Worm (Caenorhabditis elegans) whole organism, L2 larva: Measurements from ENCODE around the gene F07E5.13.

Experiments
- C34F6.9 ChIP-seq: fragments of 150-350 bp; optimal IDR thresholded peaks from 2 replicates; lab custom pipeline; 2014; ENCODE audit warnings: missing biosample characterization, missing genetic modification characterization
- F13H6.1 ChIP-seq: sonication (generic microtip); optimal IDR thresholded peaks from 2 replicates; lab custom pipeline; 2016; ENCODE audit warnings: missing genetic modification characterization, missing compliant biosample characterization
- R02D3.7 ChIP-seq: fragments of 150-350 bp; optimal IDR thresholded peaks from 2 replicates; lab custom pipeline; 2014; ENCODE audit warnings: missing biosample characterization, missing genetic modification characterization
- aly-2 ChIP-seq: fragments of 150-350 bp; optimal IDR thresholded peaks from 2 replicates; lab custom pipeline; 2014; ENCODE audit warnings: missing biosample characterization, missing genetic modification characterization
- blmp-1 ChIP-seq: sonication (generic microtip); optimal IDR thresholded peaks from 2 replicates; lab custom pipeline; 2017; ENCODE audit warnings: missing genetic modification characterization, mild to moderate bottlenecking, missing compliant biosample characterization, antibody characterized with exemption, moderate library complexity; ENCODE audit not compliant: insufficient read depth
- ceh-16 ChIP-seq: fragments of 150-350 bp; optimal IDR thresholded peaks from 2 replicates; lab custom pipeline; 2014; ENCODE audit warnings: missing biosample characterization, missing genetic modification characterization
- ceh-82 ChIP-seq: fragments of 150-350 bp; optimal IDR thresholded peaks from 2 replicates; lab custom pipeline; 2014; ENCODE audit warnings: missing biosample characterization, missing genetic modification characterization
- dmd-4 ChIP-seq: sonication (generic microtip); optimal IDR thresholded peaks from 2 replicates; lab custom pipeline; 2017; ENCODE audit warnings: missing biosample characterization, missing genetic modification characterization
- egl-27 ChIP-seq: sonication (generic microtip); optimal IDR thresholded peaks from 3 replicates; lab custom pipeline; 2017; ENCODE audit warnings: missing biosample characterization, missing genetic modification reagents, missing genetic modification characterization
- elt-1 ChIP-seq: fragments of 150-350 bp; optimal IDR thresholded peaks from 2 replicates; lab custom pipeline; 2014; ENCODE audit warnings: missing biosample characterization, missing genetic modification characterization
- elt-3 ChIP-seq: sonication (generic microtip); optimal IDR thresholded peaks from 2 replicates; lab custom pipeline; 2017; ENCODE audit warnings: missing biosample characterization, missing genetic modification characterization
- fos-1 ChIP-seq: fragments of 150-350 bp; optimal IDR thresholded peaks from 2 replicates; lab custom pipeline; 2014; ENCODE audit warnings: missing biosample characterization, missing genetic modification characterization
- lin-13 ChIP-seq: fragments of 150-350 bp; optimal IDR thresholded peaks from 2 replicates; lab custom pipeline; 2014; ENCODE audit warnings: missing biosample characterization, missing genetic modification reagents, missing genetic modification characterization
- lsy-2 ChIP-seq, 2 experiments: fragments of 150-350 bp in 1 of 2; sonication (generic microtip) in 1 of 2; optimal IDR thresholded peaks; 2 replicates each; lab custom pipeline; 2014 to 2017; ENCODE audit warnings: missing biosample characterization in 2 of 2, missing genetic modification characterization in 2 of 2
- mab-5 ChIP-seq: fragments of 150-350 bp; optimal IDR thresholded peaks from 2 replicates; lab custom pipeline; 2014; ENCODE audit warnings: missing biosample characterization, missing genetic modification characterization
- mbf-1 ChIP-seq: sonication (generic microtip); optimal IDR thresholded peaks from 2 replicates; lab custom pipeline; 2017; ENCODE audit warnings: missing biosample characterization, missing genetic modification characterization
- nhr-10 ChIP-seq: sonication (generic microtip); optimal IDR thresholded peaks from 2 replicates; lab custom pipeline; 2017; ENCODE audit warnings: missing biosample characterization, missing genetic modification characterization
- nhr-129 ChIP-seq: fragments of 150-350 bp; optimal IDR thresholded peaks from 2 replicates; lab custom pipeline; 2014; ENCODE audit warnings: missing biosample characterization, missing genetic modification characterization
- nhr-21 ChIP-seq: fragments of 150-350 bp; optimal IDR thresholded peaks from 2 replicates; lab custom pipeline; 2014; ENCODE audit warnings: missing biosample characterization, missing genetic modification characterization
- nhr-23 ChIP-seq: fragments of 150-350 bp; optimal IDR thresholded peaks from 2 replicates; lab custom pipeline; 2014; ENCODE audit warnings: missing biosample characterization, missing genetic modification reagents, missing genetic modification characterization
- nhr-237 ChIP-seq: fragments of 150-350 bp; optimal IDR thresholded peaks from 2 replicates; lab custom pipeline; 2014; ENCODE audit warnings: missing biosample characterization, missing genetic modification characterization
- nhr-25 ChIP-seq: fragments of 150-350 bp; sonication (generic microtip); optimal IDR thresholded peaks from 3 replicates; lab custom pipeline; 2014; ENCODE audit warnings: missing biosample characterization, missing genetic modification characterization
- nhr-6 ChIP-seq: fragments of 150-350 bp; optimal IDR thresholded peaks from 2 replicates; lab custom pipeline; 2014; ENCODE audit warnings: missing biosample characterization, missing genetic modification characterization
- nhr-77 ChIP-seq: fragments of 150-350 bp; optimal IDR thresholded peaks from 2 replicates; lab custom pipeline; 2014; ENCODE audit warnings: missing biosample characterization, missing genetic modification characterization
- skn-1 ChIP-seq: sonication (generic microtip); optimal IDR thresholded peaks from 2 replicates; lab custom pipeline; 2017; ENCODE audit warnings: missing biosample characterization, missing genetic modification characterization
- sma-9 ChIP-seq, 2 experiments: fragments of 150-350 bp in 1 of 2; sonication (generic microtip) in 1 of 2; optimal IDR thresholded peaks; 2 replicates each; lab custom pipeline; 2014 to 2016; ENCODE audit warnings: missing genetic modification characterization in 2 of 2, mild to moderate bottlenecking in 1 of 2, missing biosample characterization in 1 of 2, missing compliant biosample characterization in 1 of 2, missing genetic modification reagents in 1 of 2, moderate library complexity in 1 of 2
- snpc-4 ChIP-seq: fragments of 150-350 bp; optimal IDR thresholded peaks from 2 replicates; lab custom pipeline; 2014; ENCODE audit warnings: missing biosample characterization, missing genetic modification characterization
- unc-55 ChIP-seq: fragments of 150-350 bp; sonication (generic microtip); optimal IDR thresholded peaks from 3 replicates; lab custom pipeline; 2014; ENCODE audit warnings: missing biosample characterization, missing genetic modification reagents, missing genetic modification characterization
- unc-62 ChIP-seq: fragments of 150-350 bp; optimal IDR thresholded peaks from 2 replicates; lab custom pipeline; 2014; ENCODE audit warnings: missing biosample characterization, missing genetic modification reagents, missing genetic modification characterization
- ztf-1 ChIP-seq: fragments of 200-800 bp; sonication (Bioruptor generic); conservative IDR thresholded peaks from 2 replicates; pipeline ENCODE4 v1.3.6; 2022; ENCODE audit warnings: missing genetic modification characterization, missing compliant biosample characterization
- ztf-11 ChIP-seq: sonication (generic microtip); optimal IDR thresholded peaks from 2 replicates; lab custom pipeline; 2017; ENCODE audit warnings: missing biosample characterization, missing genetic modification characterization
- ztf-4 ChIP-seq: fragments of 150-350 bp; optimal IDR thresholded peaks from 2 replicates; lab custom pipeline; 2014; ENCODE audit warnings: missing biosample characterization, missing genetic modification characterization

The F07E5.13 gene

DNA sequence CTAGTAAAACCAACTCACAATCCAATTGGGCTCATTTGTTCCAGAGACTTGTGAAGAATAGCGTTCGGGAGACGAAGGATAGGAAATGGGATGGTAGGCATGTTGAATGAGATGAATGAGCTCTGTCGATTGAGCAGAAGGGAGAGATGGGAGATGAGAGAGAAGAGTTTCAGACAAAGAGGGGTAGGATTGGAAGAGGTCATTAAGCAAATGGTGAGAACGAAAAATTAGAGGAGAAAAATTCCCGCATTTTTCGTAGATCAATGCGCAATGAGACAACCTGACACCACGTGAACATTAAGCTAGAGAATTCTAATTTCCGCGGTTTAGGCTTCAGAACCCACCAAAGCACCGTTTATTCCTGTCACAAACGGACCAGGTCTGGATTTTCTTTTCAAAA is at the start of gene F07E5.13:
TSS of gene F07E5.13 (minus strand) at position 101 of the 400 bp plus-strand sequence.
- TF ChIP-seq ceh-16 (tag; lab: Kevin White, UChicago) = no peak
- TF ChIP-seq blmp-1 (tag; lab: Kevin White, UChicago) = no peak
- TF ChIP-seq ceh-82 (tag; lab: Kevin White, UChicago) = no peak
- no peak for TF ChIP-seq nhr-21 (tag; lab: Kevin White, UChicago)
- no peak for TF ChIP-seq nhr-6 (tag; lab: Kevin White, UChicago)
- no peak for TF ChIP-seq mab-5 (tag; lab: Kevin White, UChicago)
- TF ChIP-seq lsy-2 (tag; optimal IDR thresholded peaks at IDR 0.05; lab: Kevin White, UChicago) = no peak
- no peak for TF ChIP-seq lin-13
- TF ChIP-seq, all 48 proteins: peak for 0

DNA sequence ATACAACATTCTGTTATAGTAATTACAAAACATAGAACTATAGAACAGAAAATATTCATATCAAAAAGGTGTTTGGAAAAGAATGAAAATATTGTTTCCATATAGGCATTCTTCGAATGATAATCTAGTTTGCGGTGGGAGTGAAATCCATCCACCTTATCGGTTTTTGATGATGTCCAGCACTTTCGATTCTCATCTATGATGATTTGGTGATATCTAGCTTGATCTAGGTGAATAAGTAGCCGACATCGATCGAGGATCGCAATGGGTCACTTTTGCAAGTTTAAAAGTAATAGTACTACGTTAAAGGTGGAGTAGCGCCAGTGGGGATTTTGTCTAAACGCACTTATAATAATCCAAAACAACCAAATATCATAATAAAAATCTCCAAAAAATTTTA is 49.1 kb upstream of the F07E5.13 start, which contains the start of gene R52.6:
TSS of gene R52.6 (minus strand) at position 101 of the 400 bp plus-strand sequence.
- TF ChIP-seq elt-1 (tag; lab: Kevin White, UChicago) = no peak
- no peak for TF ChIP-seq unc-62
- TF ChIP-seq blmp-1 (tag; lab: Kevin White, UChicago) = no peak
- no peak for TF ChIP-seq F13H6.1 (tag; lab: Kevin White, UChicago)
- no peak for TF ChIP-seq sma-9 (GFP tag; optimal IDR thresholded peaks at IDR 0.05; lab: Kevin White, UChicago)
- no peak for TF ChIP-seq sma-9 (tag; optimal IDR thresholded peaks at IDR 0.05; lab: Kevin White, UChicago)
- TF ChIP-seq elt-3 (tag; lab: Kevin White, UChicago) = no peak
- no peak for TF ChIP-seq fos-1
- no peak for TF ChIP-seq mbf-1 (tag; lab: Kevin White, UChicago)
- TF ChIP-seq nhr-77 (tag; lab: Kevin White, UChicago) = no peak
- no peak for TF ChIP-seq nhr-23
- no peak for TF ChIP-seq egl-27 (tag; lab: Kevin White, UChicago)
- no peak for TF ChIP-seq ztf-4 (tag; lab: Kevin White, UChicago)
- no peak for TF ChIP-seq nhr-237 (tag; lab: Kevin White, UChicago)
- TF ChIP-seq ztf-11 (tag; lab: Kevin White, UChicago) = no peak
- no peak for TF ChIP-seq C34F6.9 (tag; lab: Kevin White, UChicago)
- no peak for TF ChIP-seq lin-13

DNA sequence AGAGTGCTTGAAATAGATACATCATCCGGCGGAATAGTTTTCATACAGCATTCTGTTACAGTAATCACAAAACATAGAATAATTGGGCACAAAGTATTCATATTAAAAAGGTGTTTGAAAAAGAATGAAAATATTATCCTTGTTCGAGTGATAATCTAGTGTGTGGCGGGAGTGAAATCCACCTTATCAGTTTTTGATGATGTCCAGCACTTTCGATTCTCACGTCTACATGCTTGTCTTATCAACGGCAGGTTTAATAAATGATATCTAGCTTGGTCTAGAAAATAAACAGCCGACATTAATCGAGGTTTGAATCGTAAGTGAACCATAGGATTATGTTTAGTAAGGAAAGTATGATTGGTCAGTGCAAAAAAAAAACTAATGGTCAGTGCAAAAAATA is 46.1 kb upstream of the F07E5.13 start, which contains the start of gene R52.5:
TSS of gene R52.5 (minus strand) at position 101 of the 400 bp plus-strand sequence.
- TF ChIP-seq nhr-77 (tag; lab: Kevin White, UChicago) = no peak
- no peak for TF ChIP-seq egl-27 (tag; lab: Kevin White, UChicago)
- TF ChIP-seq nhr-25 = no peak
- TF ChIP-seq ztf-1 (GFP tag; lab: Robert Waterston, UW) = no peak
- no peak for TF ChIP-seq nhr-6 (tag; lab: Kevin White, UChicago)
- no peak for TF ChIP-seq snpc-4
- TF ChIP-seq mbf-1 (tag; lab: Kevin White, UChicago) = no peak
- TF ChIP-seq sma-9 (GFP tag; optimal IDR thresholded peaks at IDR 0.05; lab: Kevin White, UChicago) = no peak
- TF ChIP-seq sma-9 (tag; optimal IDR thresholded peaks at IDR 0.05; lab: Kevin White, UChicago) = no peak
- TF ChIP-seq ceh-82 (tag; lab: Kevin White, UChicago) = no peak

DNA sequence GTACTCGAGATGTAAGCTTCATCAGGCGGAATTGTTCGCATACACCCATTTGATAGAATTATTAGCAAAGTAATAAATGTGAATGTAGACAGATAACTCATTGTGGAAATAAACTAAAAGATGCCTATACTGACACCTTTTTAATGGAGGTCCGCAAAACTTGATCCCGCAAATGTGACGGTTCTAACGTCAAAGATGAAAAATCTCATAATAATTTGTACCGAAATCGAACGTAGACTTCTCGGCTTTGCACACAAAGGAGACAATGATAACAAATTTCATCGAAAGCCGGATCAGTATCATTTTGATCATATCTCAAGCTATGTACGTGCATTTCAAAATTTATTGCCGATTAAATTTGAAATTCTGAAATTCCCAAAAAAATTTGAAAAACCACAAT is 44.4 kb upstream of the F07E5.13 start, which contains the start of gene R52.4:
TSS of gene R52.4 (minus strand) at position 101 of the 400 bp plus-strand sequence.
- no peak for TF ChIP-seq dmd-4 (tag; lab: Kevin White, UChicago)
- TF ChIP-seq nhr-10 (tag; lab: Kevin White, UChicago) = no peak
- TF ChIP-seq snpc-4 = no peak
- no peak for TF ChIP-seq R02D3.7 (tag; lab: Kevin White, UChicago)
- no peak for TF ChIP-seq egl-27 (tag; lab: Kevin White, UChicago)
- no peak for TF ChIP-seq unc-55 (GFP tag; lab: Kevin White, UChicago)
- no peak for TF ChIP-seq fos-1
- no peak for TF ChIP-seq nhr-129
- TF ChIP-seq aly-2 (tag; lab: Kevin White, UChicago) = no peak
- TF ChIP-seq nhr-237 (tag; lab: Kevin White, UChicago) = no peak
- no peak for TF ChIP-seq mbf-1 (tag; lab: Kevin White, UChicago)
- TF ChIP-seq skn-1 (tag; lab: Kevin White, UChicago) = no peak
- no peak for TF ChIP-seq ceh-82 (tag; lab: Kevin White, UChicago)
- TF ChIP-seq, all 48 proteins: peak for 0
